Comparison of ENCODE assay signal across 3 fruit fly cellular contexts in the genomic region with DNA sequence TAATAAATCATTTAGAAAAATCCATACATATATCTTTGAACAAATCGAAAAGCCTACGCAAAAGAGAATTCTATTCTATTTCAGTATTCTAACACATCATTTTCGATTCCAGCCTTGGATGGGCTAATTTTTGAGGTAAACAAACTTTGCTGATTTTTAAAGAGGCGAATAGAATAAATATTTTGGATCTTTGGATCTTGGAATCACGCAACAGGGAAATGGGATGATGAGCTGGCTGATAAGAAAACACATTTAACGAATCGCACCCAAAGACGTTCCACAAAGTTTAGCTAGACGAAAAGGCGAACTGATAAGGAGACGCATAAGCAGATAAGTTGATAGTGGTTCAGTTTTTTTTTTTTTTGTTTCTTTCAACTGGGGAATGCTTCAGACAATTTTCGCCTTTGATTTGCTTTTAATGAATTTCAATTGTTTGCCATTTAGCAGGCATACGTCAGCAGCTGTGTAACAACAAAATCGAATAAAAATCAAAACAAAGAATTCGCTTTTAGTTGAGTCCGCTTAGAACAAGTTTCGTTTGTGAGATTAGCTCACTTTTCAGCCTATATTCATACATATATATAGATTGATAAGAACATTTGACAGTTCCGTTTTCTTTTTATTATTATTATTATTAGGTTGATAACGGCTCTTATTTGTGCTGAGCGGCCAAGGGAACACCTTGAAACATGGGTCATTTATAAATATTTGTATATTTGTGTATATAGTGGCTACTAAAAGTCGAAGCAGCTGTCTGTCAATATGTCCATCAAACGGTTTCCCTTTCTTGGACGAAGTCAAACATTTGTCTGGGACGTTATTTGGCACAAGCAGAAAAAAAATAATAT.
TF ChIP-seq lines count a peak whose summit lies in the region.

No protein-coding gene starts in this region.

- no peak for TF ChIP-seq CTCF in whole organism, embryonic (GFP tag; optimal IDR thresholded peaks at IDR 0.05; lab: Kevin White, UChicago)

TF ChIP-seq in whole organism, adult, 20 proteins besides CTCF, POLR2A, EP300 and RAD21:
- TF ChIP-seq ovo (GFP tag; optimal IDR thresholded peaks at IDR 0.05; lab: Kevin White, UChicago) (no peak), kay (GFP tag; lab: Kevin White, UChicago; ENCODE audit: borderline replicate concordance) (peak; percentile 29), cic (GFP tag; optimal IDR thresholded peaks at IDR 0.05; lab: Kevin White, UChicago) (peak; percentile 1)

TF ChIP-seq in whole organism, embryonic, 481 proteins besides CTCF, POLR2A, EP300 and RAD21 (continues in another document):
- TF ChIP-seq CG2875 (GFP tag; optimal IDR thresholded peaks at IDR 0.05; lab: Kevin White, UChicago): peak; percentile 56
- TF ChIP-seq CG13123 (GFP tag; optimal IDR thresholded peaks at IDR 0.05; lab: Kevin White, UChicago): no peak
- no peak for TF ChIP-seq ro (GFP tag; IDR thresholded peaks at IDR 0.05; lab: Robert Waterston, UW)
- TF ChIP-seq CG12299 (tag; optimal IDR thresholded peaks at IDR 0.05; lab: Kevin White, UChicago): peak; percentile 10
- TF ChIP-seq CG3407 (GFP tag; optimal IDR thresholded peaks at IDR 0.05; lab: Kevin White, UChicago): peak; percentile 65
- TF ChIP-seq GATAe (GFP tag; conservative IDR thresholded peaks at IDR 0.05; lab: Robert Waterston, UW): no peak
- TF ChIP-seq CG17612 (GFP tag; IDR thresholded peaks at IDR 0.05; lab: Robert Waterston, UW): no peak
- TF ChIP-seq pan (optimal IDR thresholded peaks at IDR 0.05; lab: Kevin White, UChicago): no peak
- no peak for TF ChIP-seq pan (GFP tag; optimal IDR thresholded peaks at IDR 0.05 in 1 of 2, IDR thresholded peaks at IDR 0.05 in 1 of 2)
- no peak for TF ChIP-seq NfI (GFP tag; optimal IDR thresholded peaks at IDR 0.05; lab: Kevin White, UChicago)
- TF ChIP-seq gcm (GFP tag; optimal IDR thresholded peaks at IDR 0.05; lab: Kevin White, UChicago): no peak
- no peak for TF ChIP-seq E2f1 (GFP tag; IDR thresholded peaks at IDR 0.05; lab: Robert Waterston, UW)
- peak; percentile 61 for TF ChIP-seq Hmr (GFP tag; optimal IDR thresholded peaks at IDR 0.05; lab: Kevin White, UChicago)
- TF ChIP-seq sens (GFP tag; lab: Kevin White, UChicago): peak; percentile 68
- peak; percentile 53 for TF ChIP-seq CG8281 (tag; optimal IDR thresholded peaks at IDR 0.05; lab: Kevin White, UChicago)
- TF ChIP-seq CG11695 (GFP tag; IDR thresholded peaks at IDR 0.05; lab: Robert Waterston, UW): 0 out of 3 replicates have a peak, but pooled peaks have one; percentile 45
- no peak for TF ChIP-seq vvl (GFP tag; IDR thresholded peaks at IDR 0.05; lab: Robert Waterston, UW)
- TF ChIP-seq CG7987 (GFP tag; optimal IDR thresholded peaks at IDR 0.05; lab: Kevin White, UChicago): peak; percentile 63
- TF ChIP-seq Vsx1 (GFP tag; optimal IDR thresholded peaks at IDR 0.05; lab: Kevin White, UChicago): peak; percentile 55
- TF ChIP-seq CG15514 (GFP tag; optimal IDR thresholded peaks at IDR 0.05; lab: Kevin White, UChicago): peak; percentile 35
- peak; percentile 9 for TF ChIP-seq CG2116 (GFP tag; optimal IDR thresholded peaks at IDR 0.05; lab: Kevin White, UChicago)
- no peak; the same call in 1 of the 2 replicates for TF ChIP-seq NFAT (GFP tag; IDR thresholded peaks at IDR 0.05; lab: Robert Waterston, UW)
- TF ChIP-seq Max (GFP tag; optimal IDR thresholded peaks at IDR 0.05; lab: Kevin White, UChicago): peak; percentile 39
- TF ChIP-seq Bteb2 (GFP tag; optimal IDR thresholded peaks at IDR 0.05; lab: Kevin White, UChicago): no peak
- peak; percentile 53 for TF ChIP-seq gsb-n (tag; optimal IDR thresholded peaks at IDR 0.05; lab: Kevin White, UChicago)
- no peak for TF ChIP-seq CG11247 (GFP tag; IDR thresholded peaks at IDR 0.05; lab: Robert Waterston, UW)
- peak; percentile 58 for TF ChIP-seq nau (GFP tag; optimal IDR thresholded peaks at IDR 0.05; lab: Kevin White, UChicago)
- TF ChIP-seq CG6254 (GFP tag; optimal IDR thresholded peaks at IDR 0.05; lab: Kevin White, UChicago): peak; percentile 17
- no peak for TF ChIP-seq zf30C (GFP tag; optimal IDR thresholded peaks at IDR 0.05; lab: Kevin White, UChicago)
- TF ChIP-seq disco-r (GFP tag; optimal IDR thresholded peaks at IDR 0.05; lab: Kevin White, UChicago): no peak
- TF ChIP-seq CG42726 (GFP tag; IDR thresholded peaks at IDR 0.05; lab: Robert Waterston, UW; ENCODE audit: partially characterized antibody): no peak
- no peak for TF ChIP-seq rib (GFP tag; IDR thresholded peaks at IDR 0.05; lab: Robert Waterston, UW)
- TF ChIP-seq PHDP (tag; optimal IDR thresholded peaks at IDR 0.05; lab: Kevin White, UChicago): peak; percentile 52
- peak; percentile 45 for TF ChIP-seq CG17568 (GFP tag; optimal IDR thresholded peaks at IDR 0.05; lab: Kevin White, UChicago)
- peak; percentile 17 for TF ChIP-seq CG8388 (GFP tag; optimal IDR thresholded peaks at IDR 0.05; lab: Kevin White, UChicago)
- peak; percentile 24 for TF ChIP-seq twi (tag; optimal IDR thresholded peaks at IDR 0.05; lab: Kevin White, UChicago)
- TF ChIP-seq gce (GFP tag; IDR thresholded peaks at IDR 0.05; lab: Robert Waterston, UW): peak; percentile 50; the same call in 1 of the 3 replicates
- peak; percentile 84 for TF ChIP-seq exex (tag; optimal IDR thresholded peaks at IDR 0.05; lab: Kevin White, UChicago)
- no peak for TF ChIP-seq ara (GFP tag; IDR thresholded peaks at IDR 0.05; lab: Robert Waterston, UW)

TF ChIP-seq in whole organism, prepupa, 60 proteins besides CTCF, POLR2A, EP300 and RAD21:
- TF ChIP-seq fkh (GFP tag; optimal IDR thresholded peaks at IDR 0.05; lab: Kevin White, UChicago): peak; percentile 77
- TF ChIP-seq Eip78C (GFP tag; lab: Kevin White, UChicago): peak; percentile 20
- TF ChIP-seq CG11762 (GFP tag; optimal IDR thresholded peaks at IDR 0.05; lab: Kevin White, UChicago; ENCODE audit: insufficient read depth): no peak
- no peak for TF ChIP-seq CG9139 (GFP tag; optimal IDR thresholded peaks at IDR 0.05; lab: Kevin White, UChicago)
- TF ChIP-seq achi (GFP tag; optimal IDR thresholded peaks at IDR 0.05; lab: Kevin White, UChicago): no peak
